Worm (Caenorhabditis elegans): ENCODE measurements around the gene F53F4.1.

DNA sequence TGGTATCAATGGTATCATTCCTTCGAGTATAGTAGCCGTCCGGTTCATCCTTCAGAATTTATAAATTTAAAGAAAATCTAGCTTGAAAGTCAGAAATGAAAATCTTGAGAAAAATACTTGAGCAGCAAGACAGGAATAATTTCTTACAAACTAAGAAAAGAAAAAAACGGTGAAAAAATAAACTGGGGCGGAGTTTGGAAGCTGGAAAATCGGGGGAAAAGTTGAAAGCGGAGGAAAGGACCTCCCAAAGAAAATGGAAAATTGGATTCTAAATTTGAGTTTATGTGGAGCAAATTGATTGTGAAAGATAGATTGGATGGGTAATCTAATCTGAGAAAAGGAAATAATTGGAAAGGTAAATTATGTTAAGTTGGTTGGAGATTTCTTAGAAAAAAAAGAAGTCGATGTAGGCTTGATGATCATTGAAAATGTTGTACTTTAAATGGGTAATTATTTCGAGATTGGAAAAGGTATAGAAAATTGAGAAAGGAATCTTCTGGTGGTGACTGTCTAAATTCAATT is 48.5 kb upstream of the F53F4.1 start, which contains the start of gene frpr-5:
- TF ChIP-seq ama-1 (optimal IDR thresholded peaks at IDR 0.05) (no peak), hmg-4 (GFP tag; optimal IDR thresholded peaks at IDR 0.05) (no peak), tbx-37 (GFP tag; conservative IDR thresholded peaks at IDR 0.05) (no peak), sea-1 (GFP tag; conservative IDR thresholded peaks at IDR 0.05) (no peak), flt-1 (GFP tag; IDR thresholded peaks at IDR 0.05) (no peak), F13C5.2 (tag; optimal IDR thresholded peaks at IDR 0.05) (no peak), hmbx-1 (tag; optimal IDR thresholded peaks at IDR 0.05) (no peak), ceh-36 (tag; optimal IDR thresholded peaks at IDR 0.05) (no peak), B0310.2 (tag; optimal IDR thresholded peaks at IDR 0.05) (no peak)
